Fruit fly (Drosophila melanogaster) whole organism, embryonic: ENCODE results near the gene Abca3.
A peak's percentile ranks its signal among the peaks of the same experiment; 100 is the strongest.

Source experiments
- Bdp1 ChIP-seq: fragments of 200-800 bp; sonication (Bioruptor generic); optimal IDR thresholded peaks from 3 replicates; lab custom pipeline; 2016; ENCODE audit warnings: missing biosample characterization, missing genetic modification characterization
- CG10209 ChIP-seq: fragments of 200-800 bp; sonication (Bioruptor generic); optimal IDR thresholded peaks from 3 replicates; lab custom pipeline; 2017; ENCODE audit warnings: missing biosample characterization, mild to moderate bottlenecking, missing genetic modification characterization, missing genetic modification reagents
- CG1024 ChIP-seq: fragments of 200-800 bp; sonication (Bioruptor generic); IDR thresholded peaks from 2 replicates; pipeline ENCODE4 v1.3.6; 2022; ENCODE audit warnings: missing biosample characterization, missing genetic modification characterization
- CG10979 ChIP-seq: fragments of 200-800 bp; sonication (Bioruptor generic); optimal IDR thresholded peaks from 2 replicates; lab custom pipeline; 2018; ENCODE audit warnings: missing biosample characterization, mild to moderate bottlenecking, missing genetic modification characterization, moderate library complexity
- CG11085 ChIP-seq: fragments of 200-800 bp; sonication (Bioruptor generic); IDR thresholded peaks from 2 replicates; pipeline ENCODE4 v1.3.6; 2022; ENCODE audit warnings: missing biosample characterization, missing genetic modification characterization
- CG11504 ChIP-seq: fragments of 200-800 bp; sonication (Bioruptor generic); optimal IDR thresholded peaks from 3 replicates; lab custom pipeline; 2019; ENCODE audit warnings: missing biosample characterization, mild to moderate bottlenecking, missing genetic modification characterization, moderate library complexity
- CG14965 ChIP-seq: fragments of 200-800 bp; sonication (Bioruptor generic); optimal IDR thresholded peaks from 2 replicates; lab custom pipeline; 2016; ENCODE audit warnings: missing biosample characterization, missing genetic modification characterization, borderline replicate concordance
- CG15269 ChIP-seq: fragments of 200-800 bp; sonication (Bioruptor generic); optimal IDR thresholded peaks from 2 replicates; lab custom pipeline; 2018; ENCODE audit warnings: missing biosample characterization, mild to moderate bottlenecking, missing genetic modification characterization, moderate library complexity
- CG15479 ChIP-seq: fragments of 200-800 bp; sonication (Bioruptor generic); optimal IDR thresholded peaks from 3 replicates; lab custom pipeline; 2019; ENCODE audit warnings: missing biosample characterization, mild to moderate bottlenecking, missing genetic modification characterization, moderate library complexity
- CG1602 ChIP-seq: fragments of 200-800 bp; sonication (Bioruptor generic); optimal IDR thresholded peaks from 3 replicates; lab custom pipeline; 2016; ENCODE audit warnings: missing biosample characterization, missing genetic modification characterization
- CG1603 ChIP-seq: fragments of 200-800 bp; sonication (Bioruptor generic); optimal IDR thresholded peaks from 2 replicates; lab custom pipeline; 2019; ENCODE audit warnings: missing biosample characterization, mild to moderate bottlenecking, missing genetic modification characterization, moderate library complexity
- CG1647 ChIP-seq: fragments of 200-800 bp; sonication (Bioruptor generic); optimal IDR thresholded peaks from 3 replicates; lab custom pipeline; 2016; ENCODE audit warnings: missing biosample characterization, missing genetic modification characterization
- CG17328 ChIP-seq: fragments of 200-800 bp; sonication (Bioruptor generic); IDR thresholded peaks from 2 replicates; pipeline ENCODE4 v1.3.6; 2022; ENCODE audit warnings: missing biosample characterization, missing genetic modification characterization
- CG2199 ChIP-seq: fragments of 200-800 bp; sonication (Bioruptor generic); IDR thresholded peaks from 3 replicates; pipeline ENCODE4 v1.3.6; 2022; ENCODE audit warnings: missing biosample characterization, missing genetic modification characterization
- CG33557 ChIP-seq: fragments of 200-800 bp; sonication (Bioruptor generic); optimal IDR thresholded peaks from 2 replicates; lab custom pipeline; 2019; ENCODE audit warnings: missing biosample characterization, mild to moderate bottlenecking, missing genetic modification characterization, moderate library complexity
- CG4404 ChIP-seq: fragments of 200-800 bp; sonication (Bioruptor generic); IDR thresholded peaks from 2 replicates; pipeline ENCODE4 v1.3.6; 2022; ENCODE audit warnings: missing biosample characterization, missing genetic modification characterization
- CG7839 ChIP-seq: fragments of 200-800 bp; sonication (Bioruptor generic); optimal IDR thresholded peaks from 3 replicates; lab custom pipeline; 2018; ENCODE audit warnings: missing biosample characterization, mild to moderate bottlenecking, missing genetic modification characterization, moderate library complexity
- CG8924 ChIP-seq: fragments of 200-800 bp; optimal IDR thresholded peaks from 3 replicates; lab custom pipeline; 2019; ENCODE audit warnings: missing biosample characterization, mild to moderate bottlenecking, missing genetic modification characterization, moderate library complexity
- CG9215 ChIP-seq: fragments of 200-800 bp; sonication (Bioruptor generic); IDR thresholded peaks from 2 replicates; pipeline ENCODE4 v1.3.6; 2022; ENCODE audit warnings: missing biosample characterization, missing genetic modification characterization
- D19B ChIP-seq: fragments of 200-800 bp; sonication (Bioruptor generic); optimal IDR thresholded peaks from 2 replicates; lab custom pipeline; 2017; ENCODE audit warnings: missing biosample characterization, mild to moderate bottlenecking, missing genetic modification characterization
- Drgx ChIP-seq: fragments of 200-800 bp; sonication (Bioruptor generic); IDR thresholded peaks from 2 replicates; pipeline ENCODE4 v1.3.6; 2022; ENCODE audit warnings: missing biosample characterization, missing genetic modification characterization
- Ets65A ChIP-seq: fragments of 200-800 bp; sonication (Bioruptor generic); peaks from one replicate; lab custom pipeline; 2016; ENCODE audit warnings: missing biosample characterization, missing genetic modification characterization
- HLH3B ChIP-seq: fragments of 200-800 bp; sonication (Bioruptor generic); IDR thresholded peaks from 2 replicates; pipeline ENCODE4 v1.3.6; 2022; ENCODE audit warnings: missing biosample characterization, missing genetic modification characterization
- Med ChIP-seq: fragments of 200-800 bp; sonication (Bioruptor generic); peaks from one replicate; lab custom pipeline; 2016; ENCODE audit warnings: missing biosample characterization, missing genetic modification characterization, mild to moderate bottlenecking, inconsistent platforms, moderate library complexity
- Meics ChIP-seq: fragments of 200-800 bp; sonication (Bioruptor generic); optimal IDR thresholded peaks from 2 replicates; lab custom pipeline; 2017; ENCODE audit warnings: missing biosample characterization, mild to moderate bottlenecking, missing genetic modification characterization
- Oli ChIP-seq: fragments of 200-800 bp; sonication (Bioruptor generic); optimal IDR thresholded peaks from 2 replicates; lab custom pipeline; 2018; ENCODE audit warnings: missing biosample characterization, mild to moderate bottlenecking, missing genetic modification characterization, moderate library complexity
- Pdp1 ChIP-seq, 2 experiments: fragments of 200-800 bp; sonication (Bioruptor generic); optimal IDR thresholded peaks; 3 replicates each; lab custom pipeline; 2016; ENCODE audit warnings: missing biosample characterization in 2 of 2, missing genetic modification characterization in 2 of 2, mild to moderate bottlenecking in 1 of 2, moderate library complexity in 1 of 2
- Scr ChIP-seq: fragments of 200-800 bp; sonication (Bioruptor generic); IDR thresholded peaks from 2 replicates; pipeline ENCODE4 v1.3.6; 2022; ENCODE audit warnings: missing biosample characterization, missing genetic modification characterization; ENCODE audit not compliant: partially characterized antibody
- Six4 ChIP-seq: fragments of 200-800 bp; sonication (Bioruptor generic); optimal IDR thresholded peaks from 2 replicates; lab custom pipeline; 2016; ENCODE audit warnings: missing biosample characterization, missing genetic modification characterization
- Xbp1 ChIP-seq: fragments of 200-800 bp; sonication (Bioruptor generic); optimal IDR thresholded peaks from 3 replicates; lab custom pipeline; 2016; ENCODE audit warnings: missing biosample characterization, mild to moderate bottlenecking, missing genetic modification characterization
- al ChIP-seq: fragments of 200-800 bp; sonication (Bioruptor generic); IDR thresholded peaks from 2 replicates; pipeline ENCODE4 v1.3.6; 2022; ENCODE audit warnings: missing biosample characterization, missing genetic modification characterization
- bsh ChIP-seq, 2 experiments: fragments of 200-800 bp; sonication (Bioruptor generic); optimal IDR thresholded peaks; 2 replicates each; lab custom pipeline; 2017 to 2018; ENCODE audit warnings: mild to moderate bottlenecking in 2 of 2, missing biosample characterization in 2 of 2, missing genetic modification characterization in 2 of 2, moderate library complexity in 1 of 2
- cato ChIP-seq: fragments of 200-800 bp; sonication (Bioruptor generic); optimal IDR thresholded peaks from 2 replicates; lab custom pipeline; 2016; ENCODE audit warnings: missing biosample characterization, missing genetic modification characterization, borderline replicate concordance
- crol ChIP-seq: fragments of 200-800 bp; sonication (Bioruptor generic); IDR thresholded peaks from 2 replicates; pipeline ENCODE4 v1.3.6; 2022; ENCODE audit warnings: missing biosample characterization, missing genetic modification characterization
- disco-r ChIP-seq: fragments of 200-800 bp; sonication (Bioruptor generic); optimal IDR thresholded peaks from 2 replicates; lab custom pipeline; 2016; ENCODE audit warnings: missing biosample characterization, missing genetic modification characterization
- gem ChIP-seq: fragments of 200-800 bp; sonication (Bioruptor generic); optimal IDR thresholded peaks from 2 replicates; lab custom pipeline; 2019; ENCODE audit warnings: missing biosample characterization, mild to moderate bottlenecking, missing genetic modification characterization, moderate library complexity
- jumu ChIP-seq: fragments of 200-800 bp; sonication (Bioruptor generic); optimal IDR thresholded peaks from 3 replicates; lab custom pipeline; 2016; ENCODE audit warnings: missing biosample characterization, missing genetic modification characterization
- kay ChIP-seq: fragments of 200-800 bp; sonication (Bioruptor generic); optimal IDR thresholded peaks from 2 replicates; lab custom pipeline; 2016; ENCODE audit warnings: missing biosample characterization, missing genetic modification characterization
- pb ChIP-seq: fragments of 200-800 bp; sonication (Bioruptor generic); optimal IDR thresholded peaks from 3 replicates; lab custom pipeline; 2016; ENCODE audit warnings: missing biosample characterization, missing genetic modification characterization
- pfk ChIP-seq: fragments of 200-800 bp; sonication (Bioruptor generic); optimal IDR thresholded peaks from 2 replicates; lab custom pipeline; 2018; ENCODE audit warnings: missing biosample characterization, mild to moderate bottlenecking, missing genetic modification characterization, moderate library complexity
- prd ChIP-seq, 3 experiments: fragments of >200 bp in 2 of 3; fragments of 200-800 bp in 1 of 3; sonication (Bioruptor generic) in 1 of 3; optimal IDR thresholded peaks in 2 of 3; IDR thresholded peaks in 1 of 3; 2 replicates in 2 of 3; 3 replicates in 1 of 3; pipeline versions ENCODE4 v1.3.6 to Lab custom; 2017 to 2022; ENCODE audit warnings: missing biosample characterization in 1 of 3, missing genetic modification characterization in 1 of 3
- row ChIP-seq: fragments of 200-800 bp; sonication (Bioruptor generic); IDR thresholded peaks from 3 replicates; pipeline ENCODE4 v1.3.6; 2022; ENCODE audit warnings: missing biosample characterization, missing genetic modification characterization
- sens ChIP-seq: fragments of 200-800 bp; sonication (Bioruptor generic); peaks from one replicate; lab custom pipeline; 2016; ENCODE audit warnings: missing biosample characterization, missing genetic modification characterization
- so ChIP-seq: fragments of 200-800 bp; sonication (Bioruptor generic); IDR thresholded peaks from 3 replicates; pipeline ENCODE4 v1.3.6; 2022; ENCODE audit warnings: missing biosample characterization, missing genetic modification characterization
- zfh2 ChIP-seq: fragments of 200-800 bp; sonication (Bioruptor generic); optimal IDR thresholded peaks from 2 replicates; lab custom pipeline; 2016; ENCODE audit warnings: missing biosample characterization, missing genetic modification characterization

The Abca3 gene

DNA sequence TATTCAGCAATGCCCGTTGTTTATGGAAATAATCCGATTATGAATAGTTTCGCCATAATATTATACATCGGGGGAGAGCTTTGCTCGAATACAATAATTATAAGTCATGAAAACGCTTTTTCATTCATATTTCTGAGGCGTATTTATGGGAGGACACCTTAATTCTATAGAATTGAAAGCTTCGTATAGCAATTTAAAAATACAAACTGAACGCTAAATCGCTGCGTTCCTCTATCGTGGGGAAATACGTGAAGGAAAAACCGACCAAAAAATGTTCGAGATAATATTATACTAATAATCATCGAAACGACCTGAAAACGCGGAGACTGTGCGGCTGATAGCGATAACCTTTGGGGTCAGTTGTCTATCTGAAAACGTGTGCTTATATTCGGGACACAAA, 30.0 kb downstream of the Abca3 start:
- TF ChIP-seq CG2199 (GFP tag; lab: Robert Waterston, UW), result peak; percentile 63; the same call in 1 of the 3 replicates
- no peak for TF ChIP-seq Scr (GFP tag; lab: Robert Waterston, UW)

DNA sequence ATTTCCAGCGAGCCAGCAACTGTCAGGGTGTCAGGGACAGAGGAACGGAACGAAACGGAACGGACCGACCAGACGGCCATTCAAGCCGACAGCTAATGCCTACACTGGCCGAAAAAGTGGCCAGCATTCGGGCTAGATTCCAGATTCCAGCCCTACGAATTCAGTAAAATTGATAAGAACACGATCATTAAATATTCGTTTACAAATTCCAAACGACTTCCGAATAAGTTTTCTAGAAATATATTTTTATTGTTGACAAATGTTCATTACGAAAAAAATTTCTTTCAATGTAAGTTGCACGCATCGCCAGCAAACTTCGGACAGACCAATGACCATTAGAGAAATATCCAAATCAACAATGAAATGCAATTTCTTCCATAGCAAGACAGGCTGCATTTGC, 41.1 kb downstream of the Abca3 start:
- TF ChIP-seq Bdp1 (GFP tag; lab: Kevin White, UChicago) (no peak), CG33557 (GFP tag; lab: Kevin White, UChicago) (no peak), CG1603 (tag; lab: Kevin White, UChicago) (peak; percentile 14), CG10209 (GFP tag; lab: Kevin White, UChicago) (no peak), disco-r (GFP tag; lab: Kevin White, UChicago) (no peak), al (GFP tag; lab: Robert Waterston, UW) (no peak), sens (GFP tag; lab: Kevin White, UChicago) (peak; percentile 78), so (GFP tag; lab: Robert Waterston, UW) (no peak), CG17328 (GFP tag; lab: Robert Waterston, UW) (0 out of 2 replicates have a peak, but pooled peaks have one; percentile 16), Meics (no peak), Drgx (GFP tag; lab: Robert Waterston, UW) (peak; percentile 44), CG15479 (GFP tag; lab: Kevin White, UChicago) (no peak), CG1602 (GFP tag; lab: Kevin White, UChicago) (peak; percentile 5), kay (no peak), CG1024 (no peak), prd (optimal IDR thresholded peaks at IDR 0.05; lab: Kevin White, UChicago) (no peak), prd (GFP tag; IDR thresholded peaks at IDR 0.05; lab: Robert Waterston, UW) (peak; percentile 23; the same call in 1 of the 3 replicates), pb (GFP tag; lab: Kevin White, UChicago) (no peak), jumu (no peak), CG11085 (GFP tag; lab: Robert Waterston, UW) (no peak), CG7839 (tag; lab: Kevin White, UChicago) (peak; percentile 5), CG9215 (GFP tag; lab: Robert Waterston, UW) (no peak), CG15269 (tag; lab: Kevin White, UChicago) (no peak), D19B (no peak), Med (GFP tag; lab: Kevin White, UChicago) (peak; percentile 78), CG14965 (no peak), row (GFP tag; lab: Robert Waterston, UW) (peak; percentile 34; the same call in 2 of the 3 replicates), Pdp1 (GFP tag; optimal IDR thresholded peaks at IDR 0.05; lab: Kevin White, UChicago) (no peak), Oli (peak; percentile 15), CG11504 (tag; lab: Kevin White, UChicago) (peak; percentile 27), gem (tag; lab: Kevin White, UChicago) (peak; percentile 34), Six4 (GFP tag; lab: Kevin White, UChicago) (no peak), cato (GFP tag; lab: Kevin White, UChicago) (no peak), CG4404 (GFP tag; lab: Robert Waterston, UW) (no peak), zfh2 (GFP tag; lab: Kevin White, UChicago) (no peak), Ets65A (GFP tag; lab: Kevin White, UChicago) (peak; percentile 71), CG8924 (tag; lab: Kevin White, UChicago) (no peak), CG1647 (no peak), crol (GFP tag; lab: Robert Waterston, UW) (0 out of 2 replicates have a peak, but pooled peaks have one; percentile 1), Xbp1 (GFP tag; lab: Kevin White, UChicago) (no peak), CG10979 (tag; lab: Kevin White, UChicago) (no peak), pfk (GFP tag; lab: Kevin White, UChicago) (peak; percentile 66), bsh (GFP tag; optimal IDR thresholded peaks at IDR 0.05; lab: Kevin White, UChicago) (peak in 1 of 2 experiments; percentile 19), HLH3B (GFP tag; lab: Robert Waterston, UW) (no peak)
- TF ChIP-seq, all 482 proteins: peak for 16
